Worm (Caenorhabditis elegans): ENCODE results near the gene C23H4.6.

The C23H4.6 gene

DNA sequence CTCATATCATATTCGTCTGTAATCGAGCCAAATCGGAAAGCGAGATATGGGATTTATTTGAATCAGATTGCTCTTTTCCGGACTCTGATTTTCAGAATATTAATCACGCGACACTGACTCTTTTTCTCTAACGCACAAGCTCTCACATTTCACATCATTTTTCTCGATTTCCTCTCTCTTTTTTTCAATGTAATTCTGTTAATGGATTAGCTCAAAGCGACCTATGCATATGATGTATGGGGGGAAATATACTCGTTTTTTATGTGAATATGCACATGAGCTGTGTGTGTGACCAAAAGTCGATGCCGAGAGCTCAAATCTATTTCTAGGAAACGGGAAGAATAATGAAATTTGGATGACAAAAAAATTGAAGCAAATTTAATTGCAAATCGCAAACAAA, 34.8 kb upstream of the C23H4.6 start (continued):
- no peak for TF ChIP-seq unc-130 (tag; optimal IDR thresholded peaks at IDR 0.05)
- 0 out of 2 replicates have a peak, but pooled peaks have one; percentile 10 for TF ChIP-seq nhr-19 (GFP tag; conservative IDR thresholded peaks at IDR 0.05)
- no peak for TF ChIP-seq unc-98 (GFP tag; IDR thresholded peaks at IDR 0.05)
- TF ChIP-seq sox-4 (tag; optimal IDR thresholded peaks at IDR 0.05) = peak; percentile 82
- no peak for TF ChIP-seq nhr-28 (tag; optimal IDR thresholded peaks at IDR 0.05)
- no peak for TF ChIP-seq pag-3 (tag; optimal IDR thresholded peaks at IDR 0.05; ENCODE audit: borderline replicate concordance, insufficient read depth)
- TF ChIP-seq efl-1 (optimal IDR thresholded peaks at IDR 0.05) = no peak
- no peak for TF ChIP-seq efl-1 (GFP tag; optimal IDR thresholded peaks at IDR 0.05 in 1 of 2)
- no peak for TF ChIP-seq C16A3.4 (tag; optimal IDR thresholded peaks at IDR 0.05)
- TF ChIP-seq egl-13 (tag; optimal IDR thresholded peaks at IDR 0.05) = peak; percentile 75
- TF ChIP-seq nhr-11 (tag; optimal IDR thresholded peaks at IDR 0.05) = peak; percentile 84
- no peak for TF ChIP-seq nhr-85 (tag)
- no peak for TF ChIP-seq nhr-84 (tag; optimal IDR thresholded peaks at IDR 0.05)
- TF ChIP-seq tlp-1 (tag; optimal IDR thresholded peaks at IDR 0.05) = no peak
- TF ChIP-seq C04F5.9 (tag; optimal IDR thresholded peaks at IDR 0.05) = no peak
- TF ChIP-seq efl-3 (GFP tag; optimal IDR thresholded peaks at IDR 0.05) = no peak
- peak; percentile 3 for TF ChIP-seq ceh-90 (tag; optimal IDR thresholded peaks at IDR 0.05)
- no peak for TF ChIP-seq nhr-90 (tag; optimal IDR thresholded peaks at IDR 0.05; ENCODE audit: poor library complexity)
- TF ChIP-seq hlh-4 (tag; optimal IDR thresholded peaks at IDR 0.05) = no peak
- TF ChIP-seq lsy-2 (tag; optimal IDR thresholded peaks at IDR 0.05) = peak; percentile 36 to 55
- TF ChIP-seq mab-9 (GFP tag; IDR thresholded peaks at IDR 0.05) = no peak
- peak; percentile 0 for TF ChIP-seq xbp-1 (tag; optimal IDR thresholded peaks at IDR 0.05)
- peak; percentile 97 for TF ChIP-seq dsc-1 (tag; optimal IDR thresholded peaks at IDR 0.05)
- no peak for TF ChIP-seq pqm-1 (tag; optimal IDR thresholded peaks at IDR 0.05)
- TF ChIP-seq mep-1 (tag; optimal IDR thresholded peaks at IDR 0.05) = peak; percentile 49
- TF ChIP-seq elt-3 (tag; optimal IDR thresholded peaks at IDR 0.05) = no peak
- TF ChIP-seq aha-1 (tag; optimal IDR thresholded peaks at IDR 0.05) = no peak
- no peak for TF ChIP-seq fkh-10 (GFP tag; optimal IDR thresholded peaks at IDR 0.05)
- no peak for TF ChIP-seq ces-1 (GFP tag; optimal IDR thresholded peaks at IDR 0.05)
- TF ChIP-seq nhr-47 (tag; optimal IDR thresholded peaks at IDR 0.05) = peak; percentile 90
- no peak for TF ChIP-seq mdl-1 (tag; optimal IDR thresholded peaks at IDR 0.05)
- TF ChIP-seq dpl-1 (GFP tag; optimal IDR thresholded peaks at IDR 0.05) = no peak
- peak; percentile 27 for TF ChIP-seq lin-13 (GFP tag; optimal IDR thresholded peaks at IDR 0.05)
- TF ChIP-seq unc-30 (tag; optimal IDR thresholded peaks at IDR 0.05) = no peak
- no peak for TF ChIP-seq rnt-1 (tag; optimal IDR thresholded peaks at IDR 0.05)
- no peak for TF ChIP-seq unc-62 (GFP tag; optimal IDR thresholded peaks at IDR 0.05)
- no peak for TF ChIP-seq hlh-17 (GFP tag; optimal IDR thresholded peaks at IDR 0.05; ENCODE audit: borderline replicate concordance)
- no peak for TF ChIP-seq lin-15B (tag; optimal IDR thresholded peaks at IDR 0.05)
- no peak for TF ChIP-seq zip-4 (GFP tag; optimal IDR thresholded peaks at IDR 0.05)
- peak; percentile 97 for TF ChIP-seq fkh-8 (tag; optimal IDR thresholded peaks at IDR 0.05)
- peak; percentile 65 for TF ChIP-seq ztf-4 (tag; optimal IDR thresholded peaks at IDR 0.05)
- no peak for TF ChIP-seq F16B12.6 (tag; optimal IDR thresholded peaks at IDR 0.05)
- TF ChIP-seq nhr-20 (tag; optimal IDR thresholded peaks at IDR 0.05) = peak; percentile 45
- TF ChIP-seq snu-23 (GFP tag; optimal IDR thresholded peaks at IDR 0.05) = peak; percentile 39
- no peak for TF ChIP-seq zag-1 (tag; optimal IDR thresholded peaks at IDR 0.05)

DNA sequence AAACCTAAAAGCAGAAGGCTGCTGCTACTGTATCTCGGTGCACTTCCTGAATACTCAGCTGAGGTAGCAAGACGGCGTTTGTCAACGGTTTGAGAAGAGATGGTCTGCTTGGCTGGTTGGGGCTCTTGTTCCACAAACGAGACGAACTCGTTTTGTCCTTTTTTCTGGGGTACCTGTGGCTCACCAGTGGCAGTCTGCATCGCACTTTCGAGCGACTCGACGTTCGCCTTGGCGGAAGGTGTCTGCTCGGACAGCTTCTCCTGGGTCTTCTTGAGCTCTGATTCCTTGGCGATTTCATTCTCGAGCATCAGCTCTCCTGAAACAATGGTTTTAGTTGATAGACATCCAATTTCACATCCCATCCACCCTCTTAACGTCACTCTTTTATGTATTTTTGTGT, 34.0 kb upstream of the C23H4.6 start:
- TF ChIP-seq mab-9 (GFP tag; IDR thresholded peaks at IDR 0.05) = no peak
- no peak for TF ChIP-seq ceh-82 (tag; optimal IDR thresholded peaks at IDR 0.05)
- TF ChIP-seq fkh-10 (GFP tag; optimal IDR thresholded peaks at IDR 0.05) = no peak
- no peak for TF ChIP-seq irx-1 (tag; optimal IDR thresholded peaks at IDR 0.05)
- TF ChIP-seq nhr-47 (tag; optimal IDR thresholded peaks at IDR 0.05) = no peak
- no peak for TF ChIP-seq C04F5.9 (tag; optimal IDR thresholded peaks at IDR 0.05)
- TF ChIP-seq egl-13 (tag; optimal IDR thresholded peaks at IDR 0.05) = no peak
- no peak for TF ChIP-seq mep-1 (tag; optimal IDR thresholded peaks at IDR 0.05)
- no peak for TF ChIP-seq lin-13 (GFP tag; optimal IDR thresholded peaks at IDR 0.05)
- no peak for TF ChIP-seq sox-4 (tag; optimal IDR thresholded peaks at IDR 0.05)
- no peak for TF ChIP-seq ceh-90 (tag; optimal IDR thresholded peaks at IDR 0.05)
- TF ChIP-seq efl-1 (optimal IDR thresholded peaks at IDR 0.05) = no peak
- TF ChIP-seq efl-1 (GFP tag; optimal IDR thresholded peaks at IDR 0.05 in 1 of 2) = no peak
- TF ChIP-seq hlh-4 (tag; optimal IDR thresholded peaks at IDR 0.05) = no peak
- TF ChIP-seq egl-27 (tag; optimal IDR thresholded peaks at IDR 0.05) = no peak
- TF ChIP-seq blmp-1 (tag; optimal IDR thresholded peaks at IDR 0.05) = no peak
- TF ChIP-seq rnt-1 (tag; optimal IDR thresholded peaks at IDR 0.05) = no peak
- TF ChIP-seq aha-1 (tag; optimal IDR thresholded peaks at IDR 0.05) = no peak
- TF ChIP-seq C34B4.2 (tag; optimal IDR thresholded peaks at IDR 0.05) = no peak

Data from whole organism, L1 larva.